Worm (Caenorhabditis elegans) whole organism, L3 larva: ENCODE measurements around the gene tag-343.

Experiments used
- tbx-2 ChIP-seq: sonication (generic microtip); optimal IDR thresholded peaks from 2 replicates; lab custom pipeline; 2016; ENCODE audit warnings: mild to moderate bottlenecking, missing genetic modification characterization, missing compliant biosample characterization
- unc-62 ChIP-seq: fragments of 150-350 bp; sonication (generic microtip); optimal IDR thresholded peaks from 4 replicates; lab custom pipeline; 2014; ENCODE audit warnings: missing biosample characterization, missing genetic modification reagents, missing genetic modification characterization

- TF ChIP-seq tbx-2 (tag; lab: Kevin White, UChicago) (no peak), unc-62 (GFP tag; lab: Kevin White, UChicago) (no peak)
Measured at ce11 chrX:16644889-16645288, 29.6 kb downstream of the tag-343 start.
